Worm (Caenorhabditis elegans) whole organism, dauer: ENCODE results near the gene exc-9.

ENCODE experiments used
- unc-62 ChIP-seq: sonication (generic microtip); optimal IDR thresholded peaks from 2 replicates; lab custom pipeline; 2017; ENCODE audit warnings: missing biosample characterization, missing genetic modification reagents, missing genetic modification characterization

exc-9 gene

ce11 chrIV:7914991-7915390, 25.8 kb downstream of the exc-9 start, which contains the start of gene C49H3.4:
Gene C49H3.4, plus strand, starts transcription at chrIV:7915291.
- TF ChIP-seq unc-62 (GFP tag; lab: Kevin White, UChicago), result no peak

DNA sequence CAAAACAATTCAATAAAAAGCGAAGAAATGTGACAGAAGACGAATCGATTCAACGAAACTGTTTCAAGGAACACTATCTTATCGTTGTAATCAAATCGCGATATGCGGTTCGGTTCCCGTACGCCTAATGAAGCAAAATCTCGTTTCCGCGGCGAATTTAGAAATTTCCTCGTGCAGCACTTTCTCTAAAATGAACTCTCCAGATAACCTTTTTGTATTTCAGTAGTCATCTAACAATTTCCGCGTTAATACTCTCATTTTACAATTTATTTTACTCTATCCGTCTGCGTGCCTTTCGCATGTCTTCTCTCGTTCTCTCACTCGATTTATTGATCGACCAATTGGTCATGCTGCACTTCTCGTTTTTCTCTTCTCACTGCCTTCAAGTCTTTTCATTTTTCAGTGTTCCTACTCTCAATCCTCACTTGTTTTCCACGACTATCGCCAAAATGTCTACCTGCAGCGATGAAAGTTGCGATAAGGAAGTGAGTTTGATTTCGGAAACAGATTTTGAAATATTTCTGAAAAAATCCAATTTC, 30.6 kb downstream of the exc-9 start, which contains the start of the genes npp-27 and ntl-4:
Gene npp-27, minus strand, starts transcription at position 51 of the 539 bp plus-strand sequence.
Gene ntl-4, plus strand, starts transcription at position 379 of the 539 bp plus-strand sequence.
- no peak for TF ChIP-seq unc-62 (GFP tag; lab: Kevin White, UChicago)

ce11 chrIV:7909455-7910141, 31.2 kb downstream of the exc-9 start:
- TF ChIP-seq unc-62 (GFP tag; lab: Kevin White, UChicago), result no peak

- no peak for TF ChIP-seq unc-62 (GFP tag; lab: Kevin White, UChicago)
Measured at ce11 chrIV:7906643-7907042, 34.2 kb downstream of the exc-9 start.

DNA sequence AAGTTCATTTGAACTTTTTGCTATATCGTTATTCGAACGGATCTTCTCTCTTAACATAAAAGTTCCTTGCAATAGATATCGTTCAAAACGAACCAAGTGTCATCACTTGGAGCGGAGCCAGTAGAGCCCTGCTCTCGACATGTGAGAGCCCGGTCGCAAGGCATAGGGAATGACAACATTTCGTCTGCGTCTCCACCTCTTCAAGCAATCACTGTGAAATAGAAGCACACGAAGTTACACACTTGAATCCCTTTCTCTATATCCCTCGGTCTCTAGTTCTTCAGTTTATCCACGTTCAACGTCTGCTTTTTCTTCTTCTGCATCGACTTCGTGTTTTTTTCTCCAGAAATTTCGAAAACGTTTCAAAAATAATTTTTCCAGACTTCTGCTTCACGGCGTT, 37.5 kb downstream of the exc-9 start, which contains the start of gene C49H3.6:
Gene C49H3.6, plus strand, starts transcription at position 380 of the 400 bp plus-strand sequence.
- no peak for TF ChIP-seq unc-62 (GFP tag; lab: Kevin White, UChicago)

- no peak for TF ChIP-seq unc-62 (GFP tag; lab: Kevin White, UChicago)
Measured at ce11 chrIV:7902221-7902904, 38.5 kb downstream of the exc-9 start, which contains the start of gene arp-11. Gene arp-11, minus strand, starts transcription at chrIV:7902271.

DNA sequence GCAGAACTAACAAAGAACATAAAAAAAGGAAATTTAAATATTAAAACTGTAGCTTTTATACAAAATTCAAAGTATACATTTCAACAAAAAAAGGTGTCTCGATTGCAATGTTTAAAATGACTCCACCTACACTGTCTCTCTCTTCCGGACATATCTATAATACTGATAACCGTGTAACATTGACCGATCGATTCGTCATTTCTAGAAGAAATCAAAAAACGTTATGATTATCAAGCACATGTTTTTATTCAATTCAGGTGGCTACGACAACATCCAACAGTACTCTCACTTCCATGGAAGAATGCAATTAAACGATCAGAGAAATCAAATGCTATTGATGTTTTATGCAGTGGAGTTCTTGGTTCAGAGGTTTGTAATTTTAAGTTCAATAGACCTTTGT, 42.3 kb downstream of the exc-9 start:
- TF ChIP-seq unc-62 (GFP tag; lab: Kevin White, UChicago), result no peak

DNA sequence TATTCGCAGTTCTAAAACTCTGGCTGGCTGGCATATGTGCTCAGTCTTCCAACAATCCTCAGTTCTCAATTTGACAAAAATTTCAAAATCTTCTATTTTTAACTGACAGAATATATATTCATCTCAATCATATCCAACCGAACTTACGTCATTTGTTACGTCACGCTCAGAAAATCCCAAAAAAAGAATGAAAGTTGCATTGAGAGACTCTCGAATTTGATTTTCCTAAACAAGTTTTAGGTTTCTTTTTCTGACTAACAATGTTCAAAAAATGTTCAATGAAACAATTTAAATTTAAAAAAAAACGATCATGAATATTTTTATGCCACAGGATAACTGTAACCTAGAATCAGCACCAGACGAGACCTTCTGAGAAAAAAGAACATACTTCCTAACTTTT, 42.9 kb downstream of the exc-9 start:
- TF ChIP-seq unc-62 (GFP tag; lab: Kevin White, UChicago), result no peak

- TF ChIP-seq unc-62 (GFP tag; lab: Kevin White, UChicago), result no peak
Measured at ce11 chrIV:7897443-7897842, 43.4 kb downstream of the exc-9 start, which contains the start of gene ilys-4. Gene ilys-4, minus strand, starts transcription at chrIV:7897543.
